Worm (Caenorhabditis elegans) whole organism, L3 larva: ENCODE data around the gene Y41C4A.9.

Source experiments
- R02D3.7 ChIP-seq: fragments of 150-350 bp; optimal IDR thresholded peaks from 2 replicates; lab custom pipeline; 2014; ENCODE audit warnings: missing biosample characterization, missing genetic modification characterization
- ZK546.5 ChIP-seq: sonication (generic microtip); optimal IDR thresholded peaks from 2 replicates; lab custom pipeline; 2017; ENCODE audit warnings: missing biosample characterization, missing genetic modification characterization
- aly-2 ChIP-seq: fragments of 150-350 bp; optimal IDR thresholded peaks from 2 replicates; lab custom pipeline; 2014; ENCODE audit warnings: missing biosample characterization, missing genetic modification characterization
- ama-1 ChIP-seq: fragments of 150-350 bp; optimal IDR thresholded peaks from 2 replicates; lab custom pipeline; 2018
- ceh-16 ChIP-seq: sonication (generic microtip); optimal IDR thresholded peaks from 2 replicates; lab custom pipeline; 2017; ENCODE audit warnings: missing biosample characterization, missing genetic modification characterization
- ceh-28 ChIP-seq: fragments of 150-350 bp; optimal IDR thresholded peaks from 2 replicates; lab custom pipeline; 2014; ENCODE audit warnings: missing biosample characterization, missing genetic modification reagents, missing genetic modification characterization
- ceh-82 ChIP-seq: fragments of 150-350 bp; optimal IDR thresholded peaks from 2 replicates; lab custom pipeline; 2014; ENCODE audit warnings: missing biosample characterization, missing genetic modification characterization
- ceh-9 ChIP-seq: sonication (generic microtip); optimal IDR thresholded peaks from 2 replicates; lab custom pipeline; 2018; ENCODE audit warnings: missing biosample characterization, missing genetic modification characterization
- daf-12 ChIP-seq: fragments of 150-350 bp; optimal IDR thresholded peaks from 2 replicates; lab custom pipeline; 2014; ENCODE audit warnings: missing biosample characterization, missing genetic modification reagents, missing genetic modification characterization
- egl-27 ChIP-seq: sonication (generic microtip); optimal IDR thresholded peaks from 4 replicates; lab custom pipeline; 2017; ENCODE audit warnings: missing biosample characterization, missing genetic modification reagents, missing genetic modification characterization
- egl-5 ChIP-seq: fragments of 150-350 bp; optimal IDR thresholded peaks from 2 replicates; lab custom pipeline; 2017; ENCODE audit warnings: missing biosample characterization, missing genetic modification reagents, missing genetic modification characterization, inconsistent platforms
- elt-1 ChIP-seq: fragments of 150-350 bp; optimal IDR thresholded peaks from 2 replicates; lab custom pipeline; 2014; ENCODE audit warnings: missing biosample characterization, missing genetic modification characterization
- elt-2 ChIP-seq: sonication (generic microtip); optimal IDR thresholded peaks from 2 replicates; lab custom pipeline; 2016; ENCODE audit warnings: missing genetic modification reagents, mild to moderate bottlenecking, missing genetic modification characterization, missing compliant biosample characterization
- elt-3 ChIP-seq, 3 experiments: fragments of 150-350 bp in 1 of 3; sonication (generic microtip) in 2 of 3; optimal IDR thresholded peaks; 2 replicates in 2 of 3; 4 replicates in 1 of 3; lab custom pipeline; 2014 to 2017; ENCODE audit warnings: missing biosample characterization in 3 of 3, missing genetic modification characterization in 3 of 3
- eor-1 ChIP-seq, 2 experiments: fragments of 150-350 bp; optimal IDR thresholded peaks; 2 replicates each; lab custom pipeline; 2014 to 2018; ENCODE audit warnings: missing biosample characterization in 2 of 2, missing genetic modification characterization in 2 of 2
- fkh-10 ChIP-seq: sonication (generic microtip); optimal IDR thresholded peaks from 2 replicates; lab custom pipeline; 2017; ENCODE audit warnings: missing biosample characterization, missing genetic modification reagents, missing genetic modification characterization
- fkh-2 ChIP-seq: fragments of 150-350 bp; optimal IDR thresholded peaks from 2 replicates; lab custom pipeline; 2014; ENCODE audit warnings: missing biosample characterization, missing genetic modification reagents, missing genetic modification characterization
- fos-1 ChIP-seq: fragments of 150-350 bp; optimal IDR thresholded peaks from 2 replicates; lab custom pipeline; 2014; ENCODE audit warnings: missing biosample characterization, missing genetic modification characterization
- hmg-11 ChIP-seq: sonication (generic microtip); optimal IDR thresholded peaks from 2 replicates; lab custom pipeline; 2016; ENCODE audit warnings: missing genetic modification characterization, missing compliant biosample characterization
- jun-1 ChIP-seq: fragments of 150-350 bp; optimal IDR thresholded peaks from 2 replicates; lab custom pipeline; 2014; ENCODE audit warnings: missing biosample characterization, missing genetic modification reagents, missing genetic modification characterization
- lin-15B ChIP-seq: fragments of 150-350 bp; optimal IDR thresholded peaks from 2 replicates; lab custom pipeline; 2014; ENCODE audit warnings: missing biosample characterization, missing genetic modification characterization
- lin-39 ChIP-seq: fragments of 150-350 bp; optimal IDR thresholded peaks from 2 replicates; lab custom pipeline; 2018; ENCODE audit warnings: missing biosample characterization, missing genetic modification reagents, missing genetic modification characterization
- lsy-12 ChIP-seq: sonication (generic microtip); optimal IDR thresholded peaks from 2 replicates; lab custom pipeline; 2016; ENCODE audit warnings: mild to moderate bottlenecking, missing genetic modification characterization, missing compliant biosample characterization
- mdl-1 ChIP-seq: fragments of 150-350 bp; optimal IDR thresholded peaks from 2 replicates; lab custom pipeline; 2014; ENCODE audit warnings: missing biosample characterization, missing genetic modification characterization
- mml-1 ChIP-seq: fragments of 150-350 bp; sonication (generic microtip); optimal IDR thresholded peaks from 3 replicates; lab custom pipeline; 2014; ENCODE audit warnings: missing biosample characterization, missing genetic modification characterization
- nfya-1 ChIP-seq: sonication (generic microtip); optimal IDR thresholded peaks from 2 replicates; lab custom pipeline; 2017; ENCODE audit warnings: missing genetic modification characterization, mild to moderate bottlenecking, missing compliant biosample characterization, antibody characterized with exemption, moderate library complexity; ENCODE audit not compliant: insufficient read depth
- nhr-11 ChIP-seq: fragments of 150-350 bp; optimal IDR thresholded peaks from 2 replicates; lab custom pipeline; 2014; ENCODE audit warnings: missing biosample characterization, missing genetic modification characterization
- nhr-12 ChIP-seq: fragments of 150-350 bp; optimal IDR thresholded peaks from 2 replicates; lab custom pipeline; 2014; ENCODE audit warnings: missing biosample characterization, missing genetic modification characterization
- nhr-23 ChIP-seq: fragments of 150-350 bp; optimal IDR thresholded peaks from 2 replicates; lab custom pipeline; 2014; ENCODE audit warnings: missing biosample characterization, missing genetic modification reagents, missing genetic modification characterization
- nhr-237 ChIP-seq: fragments of 150-350 bp; optimal IDR thresholded peaks from 2 replicates; lab custom pipeline; 2014; ENCODE audit warnings: missing biosample characterization, missing genetic modification characterization
- nhr-25 ChIP-seq: sonication (generic microtip); optimal IDR thresholded peaks from 2 replicates; lab custom pipeline; 2017; ENCODE audit warnings: missing biosample characterization, missing genetic modification characterization
- nhr-28 ChIP-seq: fragments of 150-350 bp; optimal IDR thresholded peaks from 2 replicates; lab custom pipeline; 2014; ENCODE audit warnings: missing biosample characterization, missing genetic modification characterization
- nhr-43 ChIP-seq: sonication (generic microtip); optimal IDR thresholded peaks from 2 replicates; lab custom pipeline; 2016; ENCODE audit warnings: mild to moderate bottlenecking, missing genetic modification characterization, missing compliant biosample characterization; ENCODE audit not compliant: poor library complexity, severe bottlenecking
- nhr-67 ChIP-seq: fragments of 150-350 bp; optimal IDR thresholded peaks from 2 replicates; lab custom pipeline; 2014; ENCODE audit warnings: missing biosample characterization, missing genetic modification characterization
- nhr-76 ChIP-seq: fragments of 150-350 bp; sonication (generic microtip); optimal IDR thresholded peaks from 5 replicates; lab custom pipeline; 2014; ENCODE audit warnings: missing biosample characterization, missing genetic modification characterization
- nhr-77 ChIP-seq: fragments of 150-350 bp; optimal IDR thresholded peaks from 2 replicates; lab custom pipeline; 2014; ENCODE audit warnings: missing biosample characterization, missing genetic modification characterization
- pha-4 ChIP-seq: fragments of 150-350 bp; optimal IDR thresholded peaks from 2 replicates; lab custom pipeline; 2014; ENCODE audit warnings: missing biosample characterization, missing genetic modification reagents, missing genetic modification characterization
- pqm-1 ChIP-seq: fragments of 150-350 bp; optimal IDR thresholded peaks from 2 replicates; lab custom pipeline; 2017; ENCODE audit warnings: missing biosample characterization, missing genetic modification characterization, inconsistent platforms
- sea-2 ChIP-seq: fragments of 150-350 bp; sonication (generic microtip); optimal IDR thresholded peaks from 4 replicates; lab custom pipeline; 2014; ENCODE audit warnings: missing biosample characterization, missing genetic modification reagents, missing genetic modification characterization
- skn-1 ChIP-seq: fragments of 150-350 bp; optimal IDR thresholded peaks from 2 replicates; lab custom pipeline; 2014; ENCODE audit warnings: missing biosample characterization, missing genetic modification characterization
- snpc-4 ChIP-seq: fragments of 150-350 bp; optimal IDR thresholded peaks from 2 replicates; lab custom pipeline; 2014; ENCODE audit warnings: missing biosample characterization, missing genetic modification characterization
- tbx-2 ChIP-seq: sonication (generic microtip); optimal IDR thresholded peaks from 2 replicates; lab custom pipeline; 2016; ENCODE audit warnings: mild to moderate bottlenecking, missing genetic modification characterization, missing compliant biosample characterization
- unc-39 ChIP-seq: sonication (generic microtip); optimal IDR thresholded peaks from 4 replicates; lab custom pipeline; 2017; ENCODE audit warnings: missing biosample characterization, missing genetic modification characterization
- unc-62 ChIP-seq: fragments of 150-350 bp; sonication (generic microtip); optimal IDR thresholded peaks from 4 replicates; lab custom pipeline; 2014; ENCODE audit warnings: missing biosample characterization, missing genetic modification reagents, missing genetic modification characterization
- zag-1 ChIP-seq: fragments of 150-350 bp; optimal IDR thresholded peaks from 2 replicates; lab custom pipeline; 2014; ENCODE audit warnings: missing biosample characterization, missing genetic modification characterization
- ztf-11 ChIP-seq: fragments of 150-350 bp; optimal IDR thresholded peaks from 2 replicates; lab custom pipeline; 2014; ENCODE audit warnings: missing biosample characterization, missing genetic modification characterization
- ztf-4 ChIP-seq: fragments of 150-350 bp; optimal IDR thresholded peaks from 2 replicates; lab custom pipeline; 2014; ENCODE audit warnings: missing biosample characterization, missing genetic modification characterization

The Y41C4A.9 gene

DNA sequence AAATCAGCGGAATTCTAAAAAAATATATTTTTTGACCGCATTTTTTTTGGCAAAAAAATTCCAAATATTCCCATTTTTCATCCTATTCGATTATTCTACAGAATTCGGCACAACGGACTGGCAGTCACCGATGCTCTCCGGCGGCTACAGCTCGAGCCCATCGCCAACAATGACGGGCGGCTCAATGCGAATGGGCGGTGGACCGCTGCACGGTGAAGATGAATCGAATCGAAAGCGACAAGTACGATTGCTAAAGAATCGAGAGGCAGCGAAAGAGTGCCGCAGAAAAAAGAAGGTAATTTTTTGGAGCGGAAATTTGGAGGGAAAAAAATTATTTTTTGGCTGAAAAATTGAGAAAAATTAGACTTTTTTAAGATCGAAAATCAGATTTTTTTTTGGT is 26.1 kb downstream of the Y41C4A.9 start:
- TF ChIP-seq hmg-11 (tag; lab: Kevin White, UChicago) (peak; percentile 6), nhr-28 (tag; lab: Kevin White, UChicago) (no peak)

DNA sequence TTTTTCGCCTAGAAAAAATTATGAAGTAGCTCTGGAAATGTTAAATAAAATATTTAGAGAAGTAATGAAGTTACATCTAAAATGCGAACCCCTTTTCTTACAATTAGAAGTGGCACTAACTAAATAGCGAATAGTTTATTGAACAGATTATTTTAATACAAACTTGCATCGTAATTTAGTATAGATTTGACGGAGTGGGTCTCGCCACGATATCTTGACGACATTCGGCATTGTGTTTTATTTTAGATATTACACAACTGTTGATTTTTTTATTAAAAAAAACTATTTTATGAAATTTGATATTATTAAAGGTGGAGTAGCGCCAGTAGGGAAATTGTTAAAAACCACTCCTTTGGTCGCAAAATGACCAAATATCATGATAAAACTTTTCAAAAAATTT is 28.6 kb downstream of the Y41C4A.9 start:
- no peak for TF ChIP-seq elt-2
- no peak for TF ChIP-seq nhr-67
- TF ChIP-seq lin-39 (tag; lab: Kevin White, UChicago) = no peak
- TF ChIP-seq ama-1 (lab: Kevin White, UChicago) = no peak
- TF ChIP-seq unc-39 (tag; lab: Kevin White, UChicago) = no peak
- no peak for TF ChIP-seq fkh-2 (tag; lab: Kevin White, UChicago)
- no peak for TF ChIP-seq skn-1
- TF ChIP-seq mml-1 = no peak
- TF ChIP-seq snpc-4 = no peak
- no peak for TF ChIP-seq ZK546.5 (tag; lab: Kevin White, UChicago)
- TF ChIP-seq, all 47 proteins: peak for 0

DNA sequence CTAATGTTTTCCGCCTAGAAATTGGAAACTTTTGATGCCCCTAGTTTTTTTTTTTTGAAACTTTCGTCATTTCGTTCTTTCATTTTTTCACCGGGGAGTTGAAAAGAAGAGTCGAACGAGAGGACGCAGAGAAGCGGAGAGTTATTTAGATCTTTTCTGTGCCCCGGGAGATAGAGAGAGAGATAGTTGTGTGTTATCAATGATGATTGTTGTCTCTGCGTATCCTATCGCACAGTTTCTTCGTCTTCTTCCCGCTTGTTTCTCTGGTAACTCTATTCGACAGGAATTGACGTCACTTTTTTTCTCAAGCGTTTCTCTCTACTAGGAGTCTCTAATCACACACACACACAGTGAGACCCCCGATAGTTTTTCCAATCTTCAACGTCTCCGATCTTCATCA is 29.1 kb downstream of the Y41C4A.9 start:
- TF ChIP-seq elt-2 (peak; percentile 96), nfya-1 (tag; lab: Kevin White, UChicago) (peak; percentile 35), eor-1 (tag; optimal IDR thresholded peaks at IDR 0.05; lab: Kevin White, UChicago) (no peak), ceh-9 (no peak), pqm-1 (peak; percentile 90), nhr-43 (tag; lab: Kevin White, UChicago) (peak; percentile 32), nhr-23 (tag; lab: Kevin White, UChicago) (peak; percentile 67), snpc-4 (no peak), mml-1 (no peak), lin-39 (tag; lab: Kevin White, UChicago) (no peak), fos-1 (tag; lab: Kevin White, UChicago) (no peak), sea-2 (GFP tag; lab: Kevin White, UChicago) (no peak), fkh-2 (tag; lab: Kevin White, UChicago) (no peak), zag-1 (tag; lab: Kevin White, UChicago) (no peak), nhr-76 (tag; lab: Kevin White, UChicago) (no peak), ceh-28 (tag; lab: Kevin White, UChicago) (no peak), egl-27 (tag; lab: Kevin White, UChicago) (peak; percentile 41), nhr-25 (tag; lab: Kevin White, UChicago) (no peak), hmg-11 (tag; lab: Kevin White, UChicago) (no peak), daf-12 (tag; lab: Kevin White, UChicago) (no peak), nhr-237 (no peak), ceh-82 (tag; lab: Kevin White, UChicago) (no peak), mdl-1 (tag; lab: Kevin White, UChicago) (no peak), ztf-4 (tag; lab: Kevin White, UChicago) (no peak), pha-4 (tag; lab: Kevin White, UChicago) (peak; percentile 78), skn-1 (peak; percentile 75), nhr-11 (tag; lab: Kevin White, UChicago) (no peak), aly-2 (tag; lab: Kevin White, UChicago) (no peak), ztf-11 (tag; lab: Kevin White, UChicago) (no peak), ZK546.5 (tag; lab: Kevin White, UChicago) (no peak), unc-62 (peak; percentile 5), unc-39 (tag; lab: Kevin White, UChicago) (no peak), lsy-12 (tag; lab: Kevin White, UChicago) (peak; percentile 16), tbx-2 (no peak), ceh-16 (no peak), fkh-10 (no peak), jun-1 (tag; lab: Kevin White, UChicago) (peak; percentile 92), lin-15B (peak; percentile 8), R02D3.7 (tag; lab: Kevin White, UChicago) (peak; percentile 47), nhr-77 (no peak), egl-5 (tag; lab: Kevin White, UChicago) (no peak), nhr-67 (no peak), nhr-28 (tag; lab: Kevin White, UChicago) (no peak), elt-1 (tag; lab: Kevin White, UChicago) (no peak), nhr-12 (tag; lab: Kevin White, UChicago) (no peak), ama-1 (lab: Kevin White, UChicago) (peak; percentile 3), elt-3 (tag; optimal IDR thresholded peaks at IDR 0.05; lab: Kevin White, UChicago) (peak in 2 of 3 experiments; percentile 19 to 78)
